Worm (Caenorhabditis elegans): ENCODE results near the gene arr-1.
A peak's percentile ranks its signal among the peaks of the same experiment; 100 is the strongest.

arr-1 gene

ce11 chrX:947885-948284, 2.7 kb upstream of the arr-1 start:
- TF ChIP-seq hlh-11 (tag; optimal IDR thresholded peaks at IDR 0.05) (no peak), snpc-1.2 (GFP tag; IDR thresholded peaks at IDR 0.05) (no peak), unc-62 (GFP tag; optimal IDR thresholded peaks at IDR 0.05 in 1 of 2) (peak in 1 of 2 experiments; percentile 62), unc-62 (tag; optimal IDR thresholded peaks at IDR 0.05) (no peak), aha-1 (tag) (peak; percentile 3), nhr-111 (GFP tag; optimal IDR thresholded peaks at IDR 0.05) (no peak), F26F4.8 (GFP tag; conservative IDR thresholded peaks at IDR 0.05) (no peak), mdl-1 (tag; optimal IDR thresholded peaks at IDR 0.05) (no peak)

DNA sequence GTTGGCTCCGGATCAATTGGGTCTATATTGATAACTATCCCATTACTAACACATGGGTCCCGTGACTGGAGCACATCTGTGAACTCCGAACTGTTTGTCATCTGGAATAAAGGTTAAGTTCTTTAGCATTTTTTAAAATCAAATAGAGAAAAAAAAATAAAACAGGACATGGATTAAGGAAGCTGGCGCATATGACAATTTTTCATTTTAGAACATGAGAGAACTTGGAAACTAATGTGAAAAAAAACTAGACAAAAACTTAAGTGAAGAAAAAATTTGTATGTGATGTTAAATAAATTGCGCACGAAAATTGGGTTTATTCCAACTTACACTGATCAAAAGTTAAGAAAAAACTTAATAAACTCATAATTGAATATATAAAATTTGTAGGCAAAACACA, 1.8 kb upstream of the arr-1 start, which contains the start of gene sms-2:
TSS of gene sms-2 (minus strand) at position 101 of the 400 bp plus-strand sequence.
- TF ChIP-seq zfp-3 (GFP tag; conservative IDR thresholded peaks at IDR 0.05) (no peak), F44E2.7 (GFP tag; IDR thresholded peaks at IDR 0.05) (no peak), set-16 (GFP tag; IDR thresholded peaks at IDR 0.05) (no peak), rbr-2 (tag; optimal IDR thresholded peaks at IDR 0.05) (no peak), pqm-1 (tag; optimal IDR thresholded peaks at IDR 0.05) (no peak), mep-1 (tag; optimal IDR thresholded peaks at IDR 0.05) (no peak), hmg-1.1 (GFP tag; IDR thresholded peaks at IDR 0.05) (no peak), dmd-9 (GFP tag; IDR thresholded peaks at IDR 0.05) (no peak)

- TF ChIP-seq madf-9 (GFP tag; conservative IDR thresholded peaks at IDR 0.05) (peak; percentile 77), pha-4 (GFP tag; IDR thresholded peaks at IDR 0.05) (peak; percentile 37; the same call in 1 of the 2 replicates), pha-4 (tag; optimal IDR thresholded peaks at IDR 0.05) (no peak), madf-5 (GFP tag; IDR thresholded peaks at IDR 0.05) (0 out of 4 replicates have a peak, but pooled peaks of 1 of the 2 experiments have one; percentile 9), dpl-1 (GFP tag; optimal IDR thresholded peaks at IDR 0.05) (peak; percentile 23), daf-16 (GFP tag; optimal IDR thresholded peaks at IDR 0.05) (peak in 1 of 2 experiments; percentile 74), daf-16 (tag; optimal IDR thresholded peaks at IDR 0.05) (peak; percentile 39), fkh-10 (GFP tag; optimal IDR thresholded peaks at IDR 0.05) (peak; percentile 93), aly-2 (tag; optimal IDR thresholded peaks at IDR 0.05) (no peak), lsy-2 (tag; optimal IDR thresholded peaks at IDR 0.05) (peak; percentile 81 to 88), nhr-77 (tag; optimal IDR thresholded peaks at IDR 0.05) (peak; percentile 74), snpc-4 (tag; optimal IDR thresholded peaks at IDR 0.05) (peak; percentile 11), nhr-25 (tag; optimal IDR thresholded peaks at IDR 0.05; ENCODE audit: borderline replicate concordance, insufficient read depth) (peak; percentile 53), nhr-102 (tag; optimal IDR thresholded peaks at IDR 0.05) (peak; percentile 69), F10B5.3 (tag; optimal IDR thresholded peaks at IDR 0.05) (no peak), mxl-3 (GFP tag; optimal IDR thresholded peaks at IDR 0.05) (peak; percentile 86), hif-1 (tag; optimal IDR thresholded peaks at IDR 0.05) (peak in 1 of 2 experiments; percentile 74), hmg-1.1 (GFP tag; IDR thresholded peaks at IDR 0.05) (peak; percentile 89), zag-1 (tag; optimal IDR thresholded peaks at IDR 0.05) (peak; percentile 68), set-16 (GFP tag; IDR thresholded peaks at IDR 0.05) (peak; percentile 79), mep-1 (tag; optimal IDR thresholded peaks at IDR 0.05) (peak; percentile 96), unc-39 (tag; optimal IDR thresholded peaks at IDR 0.05) (no peak), nhr-237 (tag; optimal IDR thresholded peaks at IDR 0.05) (no peak), ctbp-1 (GFP tag; IDR thresholded peaks at IDR 0.05) (peak; percentile 93), ceh-44 (GFP tag; IDR thresholded peaks at IDR 0.05) (0 out of 2 replicates have a peak, but pooled peaks have one; percentile 9), saeg-2 (GFP tag; IDR thresholded peaks at IDR 0.05) (peak; percentile 82; the same call in 1 of the 2 replicates), T20F7.1 (GFP tag; optimal IDR thresholded peaks at IDR 0.05) (peak; percentile 80), ZK337.2 (GFP tag; IDR thresholded peaks at IDR 0.05) (no peak), T26A8.4 (GFP tag; IDR thresholded peaks at IDR 0.05) (peak; percentile 83), ceh-32 (tag; optimal IDR thresholded peaks at IDR 0.05; ENCODE audit: poor library complexity) (peak; percentile 40), dmd-6 (GFP tag; IDR thresholded peaks at IDR 0.05) (peak; percentile 51; the same call in 1 of the 2 replicates), mxl-2 (GFP tag; conservative IDR thresholded peaks at IDR 0.05) (no peak), lim-7 (GFP tag; IDR thresholded peaks at IDR 0.05) (0 out of 2 replicates have a peak, but pooled peaks have one; percentile 46), mdt-29 (GFP tag; IDR thresholded peaks at IDR 0.05) (peak; percentile 32; the same call in 1 of the 2 replicates), cey-2 (tag; optimal IDR thresholded peaks at IDR 0.05; ENCODE audit: borderline replicate concordance, insufficient read depth) (no peak)
Measured at ce11 chrX:949466-949865, 1.1 kb upstream of the arr-1 start.
